Worm (Caenorhabditis elegans): ENCODE results near the gene mib-1.
A peak's percentile ranks its signal among the peaks of the same experiment; 100 is the strongest.

mib-1 gene

ce11 chrIII:11243421-11243820 is 47.1 kb downstream of the mib-1 start:
- TF ChIP-seq dpl-1 (GFP tag; optimal IDR thresholded peaks at IDR 0.05), result no peak
- no peak for TF ChIP-seq B0019.2 (GFP tag; conservative IDR thresholded peaks at IDR 0.05)
- no peak for TF ChIP-seq die-1 (tag; optimal IDR thresholded peaks at IDR 0.05)
- peak; percentile 56 for TF ChIP-seq lin-40 (tag; optimal IDR thresholded peaks at IDR 0.05)
- no peak for TF ChIP-seq snpc-3.4 (tag; optimal IDR thresholded peaks at IDR 0.05)
- TF ChIP-seq ccch-3 (GFP tag; optimal IDR thresholded peaks at IDR 0.05), result no peak
- TF ChIP-seq nhr-27 (tag; optimal IDR thresholded peaks at IDR 0.05), result no peak
- no peak for TF ChIP-seq tlf-1 (GFP tag; optimal IDR thresholded peaks at IDR 0.05)
- no peak for TF ChIP-seq T26A5.8 (tag; optimal IDR thresholded peaks at IDR 0.05)
- TF ChIP-seq gei-17 (GFP tag; optimal IDR thresholded peaks at IDR 0.05), result no peak
- no peak for TF ChIP-seq lir-1 (GFP tag; conservative IDR thresholded peaks at IDR 0.05)
- peak; percentile 38 to 57 for TF ChIP-seq let-607 (tag; optimal IDR thresholded peaks at IDR 0.05)
- no peak for TF ChIP-seq Y79H2A.3 (GFP tag; conservative IDR thresholded peaks at IDR 0.05)
- TF ChIP-seq atf-7 (tag; optimal IDR thresholded peaks at IDR 0.05), result peak; percentile 42
- TF ChIP-seq cebp-1 (GFP tag; IDR thresholded peaks at IDR 0.05), result peak; percentile 42; the same call in 1 of the 2 replicates
- TF ChIP-seq cebp-1 (tag; optimal IDR thresholded peaks at IDR 0.05), result peak; percentile 65
- no peak for TF ChIP-seq F52B5.7 (tag; optimal IDR thresholded peaks at IDR 0.05)
- TF ChIP-seq snpc-4 (GFP tag; optimal IDR thresholded peaks at IDR 0.05), result no peak
- TF ChIP-seq snpc-4 (tag; optimal IDR thresholded peaks at IDR 0.05), result peak; percentile 26 to 69 (median 48)
- TF ChIP-seq nhr-120 (GFP tag; IDR thresholded peaks at IDR 0.05), result no peak
- no peak for TF ChIP-seq hlh-26 (GFP tag; conservative IDR thresholded peaks at IDR 0.05)
- 0 out of 2 replicates have a peak, but pooled peaks have one; percentile 34 for TF ChIP-seq Y56A3A.18 (GFP tag; IDR thresholded peaks at IDR 0.05)
- peak; percentile 37 for TF ChIP-seq nhr-90 (tag; optimal IDR thresholded peaks at IDR 0.05)
- TF ChIP-seq madf-3 (GFP tag; IDR thresholded peaks at IDR 0.05), result no peak
- TF ChIP-seq cebp-2 (GFP tag; IDR thresholded peaks at IDR 0.05), result no peak
- TF ChIP-seq zfh-2 (GFP tag; conservative IDR thresholded peaks at IDR 0.05), result peak; percentile 45; the same call in 1 of the 2 replicates
- TF ChIP-seq Y53G8AR.9 (GFP tag; conservative IDR thresholded peaks at IDR 0.05), result no peak
- no peak for TF ChIP-seq ztf-18 (tag; optimal IDR thresholded peaks at IDR 0.05)
- TF ChIP-seq ceh-79 (tag; optimal IDR thresholded peaks at IDR 0.05), result no peak
- peak; percentile 81 for TF ChIP-seq dox-1 (GFP tag; IDR thresholded peaks at IDR 0.05)
- no peak for TF ChIP-seq F37B4.10 (GFP tag; IDR thresholded peaks at IDR 0.05)
- TF ChIP-seq tbp1 (GFP tag; optimal IDR thresholded peaks at IDR 0.05), result peak; percentile 38
- TF ChIP-seq mcd-1 (GFP tag; IDR thresholded peaks at IDR 0.05), result no peak
- TF ChIP-seq B0035.1 (tag; optimal IDR thresholded peaks at IDR 0.05), result no peak
- TF ChIP-seq him-1 (tag; optimal IDR thresholded peaks at IDR 0.05), result no peak
- TF ChIP-seq hlh-12 (tag; optimal IDR thresholded peaks at IDR 0.05), result no peak
- no peak for TF ChIP-seq F57C9.4 (tag; optimal IDR thresholded peaks at IDR 0.05)
- TF ChIP-seq let-526 (GFP tag; IDR thresholded peaks at IDR 0.05), result no peak
- peak; percentile 71 for TF ChIP-seq F23B12.7 (tag; optimal IDR thresholded peaks at IDR 0.05; ENCODE audit: insufficient read depth)
- TF ChIP-seq K12H6.12 (tag; optimal IDR thresholded peaks at IDR 0.05), result peak; percentile 23
- TF ChIP-seq ztf-28 (GFP tag; IDR thresholded peaks at IDR 0.05), result no peak
- TF ChIP-seq attf-6 (GFP tag; IDR thresholded peaks at IDR 0.05), result no peak
- TF ChIP-seq B0336.3 (GFP tag; IDR thresholded peaks at IDR 0.05), result peak; percentile 70; the same call in 1 of the 2 replicates
- no peak for TF ChIP-seq C17E4.6 (GFP tag; IDR thresholded peaks at IDR 0.05)
- TF ChIP-seq lin-54 (GFP tag; optimal IDR thresholded peaks at IDR 0.05), result peak; percentile 11
- TF ChIP-seq hrde-1 (tag; optimal IDR thresholded peaks at IDR 0.05; ENCODE audit: borderline replicate concordance), result no peak
- TF ChIP-seq mel-28 (tag; optimal IDR thresholded peaks at IDR 0.05; ENCODE audit: borderline replicate concordance), result no peak
- no peak for TF ChIP-seq unc-130 (GFP tag; optimal IDR thresholded peaks at IDR 0.05)
- peak; percentile 54; the same call in 1 of the 2 replicates for TF ChIP-seq hmg-1.2 (GFP tag; IDR thresholded peaks at IDR 0.05)
